Fruit fly (Drosophila melanogaster) whole organism, embryonic: ENCODE results near the gene Hr78.
A peak's percentile ranks its signal among the peaks of the same experiment; 100 is the strongest.

Experiments
- Atf-2 ChIP-seq: fragments of 200-800 bp; sonication (Bioruptor generic); optimal IDR thresholded peaks from 2 replicates; lab custom pipeline; 2016; ENCODE audit warnings: missing biosample characterization, missing genetic modification characterization
- CG10209 ChIP-seq: fragments of 200-800 bp; sonication (Bioruptor generic); optimal IDR thresholded peaks from 3 replicates; lab custom pipeline; 2017; ENCODE audit warnings: missing biosample characterization, mild to moderate bottlenecking, missing genetic modification characterization, missing genetic modification reagents
- CG12299 ChIP-seq: fragments of 200-800 bp; sonication (Bioruptor generic); optimal IDR thresholded peaks from 2 replicates; lab custom pipeline; 2018; ENCODE audit warnings: missing biosample characterization, mild to moderate bottlenecking, missing genetic modification characterization
- CG12391 ChIP-seq: fragments of 200-800 bp; sonication (Bioruptor generic); optimal IDR thresholded peaks from 3 replicates; lab custom pipeline; 2018; ENCODE audit warnings: missing biosample characterization, mild to moderate bottlenecking, missing genetic modification characterization, moderate library complexity
- CG12744 ChIP-seq: fragments of 200-800 bp; sonication (Bioruptor generic); optimal IDR thresholded peaks from 2 replicates; lab custom pipeline; 2016; ENCODE audit warnings: missing biosample characterization, missing genetic modification characterization
- CG14860 ChIP-seq: fragments of 200-800 bp; sonication (Bioruptor generic); IDR thresholded peaks from 3 replicates; pipeline ENCODE4 v1.3.6; 2022; ENCODE audit warnings: missing biosample characterization, missing genetic modification characterization; ENCODE audit not compliant: partially characterized antibody
- CG18262 ChIP-seq: fragments of 200-800 bp; optimal IDR thresholded peaks from 3 replicates; lab custom pipeline; 2019; ENCODE audit warnings: missing biosample characterization, mild to moderate bottlenecking, missing genetic modification characterization, moderate library complexity
- CG18476 ChIP-seq: fragments of 200-800 bp; sonication (Bioruptor generic); optimal IDR thresholded peaks from 2 replicates; lab custom pipeline; 2016; ENCODE audit warnings: missing biosample characterization, mild to moderate bottlenecking, missing genetic modification characterization
- CG30020 ChIP-seq: fragments of 200-800 bp; optimal IDR thresholded peaks from 2 replicates; lab custom pipeline; 2019; ENCODE audit warnings: missing biosample characterization, mild to moderate bottlenecking, missing genetic modification characterization, moderate library complexity
- CG3065 ChIP-seq: fragments of 200-800 bp; sonication (Bioruptor generic); optimal IDR thresholded peaks from 2 replicates; lab custom pipeline; 2016; ENCODE audit warnings: missing biosample characterization, missing genetic modification characterization
- CG32532 ChIP-seq: fragments of 200-800 bp; sonication (Bioruptor generic); IDR thresholded peaks from 2 replicates; pipeline ENCODE4 v1.3.6; 2022; ENCODE audit warnings: missing biosample characterization, missing genetic modification characterization
- CG3281 ChIP-seq: fragments of 200-800 bp; sonication (Bioruptor generic); optimal IDR thresholded peaks from 3 replicates; lab custom pipeline; 2017; ENCODE audit warnings: missing biosample characterization, mild to moderate bottlenecking, missing genetic modification characterization
- CG6254 ChIP-seq: fragments of 200-800 bp; sonication (Bioruptor generic); optimal IDR thresholded peaks from 3 replicates; lab custom pipeline; 2017; ENCODE audit warnings: mild to moderate bottlenecking, missing biosample characterization, missing genetic modification reagents, missing genetic modification characterization
- CG8290 ChIP-seq, 3 experiments: fragments of 200-800 bp; sonication (Bioruptor generic); optimal IDR thresholded peaks; 2 replicates each; lab custom pipeline; 2016 to 2019; ENCODE audit warnings: missing biosample characterization in 3 of 3, missing genetic modification characterization in 3 of 3, mild to moderate bottlenecking in 2 of 3, moderate library complexity in 1 of 3
- CG9797 ChIP-seq: fragments of 200-800 bp; sonication (Bioruptor generic); optimal IDR thresholded peaks from 3 replicates; lab custom pipeline; 2018; ENCODE audit warnings: missing biosample characterization, mild to moderate bottlenecking, missing genetic modification characterization
- CHES-1-like ChIP-seq: fragments of 200-800 bp; sonication (Bioruptor generic); optimal IDR thresholded peaks from 2 replicates; lab custom pipeline; 2016; ENCODE audit warnings: missing biosample characterization, missing genetic modification characterization
- Camta ChIP-seq: fragments of 200-800 bp; sonication (Bioruptor generic); optimal IDR thresholded peaks from 2 replicates; lab custom pipeline; 2016; ENCODE audit warnings: missing biosample characterization, missing genetic modification characterization
- CrebB ChIP-seq: fragments of 200-800 bp; sonication (Bioruptor generic); optimal IDR thresholded peaks from 3 replicates; lab custom pipeline; 2018; ENCODE audit warnings: missing biosample characterization, mild to moderate bottlenecking, missing genetic modification characterization
- Dp ChIP-seq: fragments of 200-800 bp; sonication (Bioruptor generic); optimal IDR thresholded peaks from 2 replicates; lab custom pipeline; 2018; ENCODE audit warnings: missing biosample characterization, mild to moderate bottlenecking, missing genetic modification characterization, moderate library complexity
- E2f2 ChIP-seq: fragments of 200-800 bp; sonication (Bioruptor generic); IDR thresholded peaks from 2 replicates; pipeline ENCODE4 v1.3.6; 2022; ENCODE audit warnings: missing biosample characterization, missing genetic modification characterization
- Elba2 ChIP-seq: fragments of 200-800 bp; sonication (Bioruptor generic); optimal IDR thresholded peaks from 3 replicates; lab custom pipeline; 2016; ENCODE audit warnings: missing biosample characterization, missing genetic modification characterization
- Fer1 ChIP-seq: fragments of 200-800 bp; sonication (Bioruptor generic); optimal IDR thresholded peaks from 2 replicates; lab custom pipeline; 2017; ENCODE audit warnings: missing biosample characterization, mild to moderate bottlenecking, missing genetic modification characterization
- HmgD ChIP-seq: fragments of 200-800 bp; sonication (Bioruptor generic); optimal IDR thresholded peaks from 3 replicates; lab custom pipeline; 2016; ENCODE audit warnings: missing biosample characterization, missing genetic modification characterization
- Hr51 ChIP-seq, 2 experiments: fragments of 200-800 bp; sonication (Bioruptor generic); optimal IDR thresholded peaks; 2 replicates in 1 of 2; 3 replicates in 1 of 2; lab custom pipeline; 2016 to 2018; ENCODE audit warnings: missing biosample characterization in 2 of 2, missing genetic modification characterization in 2 of 2, mild to moderate bottlenecking in 1 of 2, moderate library complexity in 1 of 2
- Lhr ChIP-seq: fragments of 200-800 bp; sonication (Bioruptor generic); optimal IDR thresholded peaks from 3 replicates; lab custom pipeline; 2017; ENCODE audit warnings: mild to moderate bottlenecking, missing biosample characterization, missing genetic modification reagents, missing genetic modification characterization
- Mad ChIP-seq: fragments of 200-800 bp; sonication (Bioruptor generic); optimal IDR thresholded peaks from 2 replicates; lab custom pipeline; 2016; ENCODE audit warnings: missing biosample characterization, missing genetic modification characterization
- Myb ChIP-seq: fragments of 200-800 bp; sonication (Bioruptor generic); optimal IDR thresholded peaks from 2 replicates; lab custom pipeline; 2016; ENCODE audit warnings: missing biosample characterization, missing genetic modification characterization
- Nf-YB ChIP-seq: fragments of 200-800 bp; sonication (Bioruptor generic); optimal IDR thresholded peaks from 3 replicates; lab custom pipeline; 2019; ENCODE audit warnings: missing biosample characterization, mild to moderate bottlenecking, missing genetic modification characterization, moderate library complexity
- Xbp1 ChIP-seq: fragments of 200-800 bp; sonication (Bioruptor generic); optimal IDR thresholded peaks from 3 replicates; lab custom pipeline; 2016; ENCODE audit warnings: missing biosample characterization, mild to moderate bottlenecking, missing genetic modification characterization
- bigmax ChIP-seq: fragments of 200-800 bp; sonication (Bioruptor generic); optimal IDR thresholded peaks from 2 replicates; lab custom pipeline; 2018; ENCODE audit warnings: missing biosample characterization, mild to moderate bottlenecking, missing genetic modification characterization
- dm ChIP-seq: fragments of 200-800 bp; sonication (Bioruptor generic); optimal IDR thresholded peaks from 3 replicates; lab custom pipeline; 2016; ENCODE audit warnings: missing biosample characterization, missing genetic modification characterization
- dmrt11E ChIP-seq: fragments of 200-800 bp; sonication (Bioruptor generic); optimal IDR thresholded peaks from 3 replicates; lab custom pipeline; 2018; ENCODE audit warnings: missing biosample characterization, mild to moderate bottlenecking, missing genetic modification characterization, moderate library complexity
- exex ChIP-seq: fragments of 200-800 bp; sonication (Bioruptor generic); optimal IDR thresholded peaks from 4 replicates; lab custom pipeline; 2018; ENCODE audit warnings: missing biosample characterization, mild to moderate bottlenecking, missing genetic modification characterization, moderate library complexity
- gem ChIP-seq: fragments of 200-800 bp; sonication (Bioruptor generic); optimal IDR thresholded peaks from 2 replicates; lab custom pipeline; 2019; ENCODE audit warnings: missing biosample characterization, mild to moderate bottlenecking, missing genetic modification characterization, moderate library complexity
- gfzf ChIP-seq: fragments of 200-800 bp; sonication (Bioruptor generic); optimal IDR thresholded peaks from 2 replicates; lab custom pipeline; 2016; ENCODE audit warnings: missing biosample characterization, mild to moderate bottlenecking, missing genetic modification characterization, moderate library complexity
- gsb ChIP-seq: fragments of 200-800 bp; sonication (Bioruptor generic); IDR thresholded peaks from 2 replicates; pipeline ENCODE4 v1.3.6; 2022; ENCODE audit warnings: missing biosample characterization, missing genetic modification characterization
- gsb-n ChIP-seq: fragments of 200-800 bp; sonication (Bioruptor generic); optimal IDR thresholded peaks from 3 replicates; lab custom pipeline; 2018; ENCODE audit warnings: missing biosample characterization, mild to moderate bottlenecking, missing genetic modification characterization
- kah ChIP-seq: fragments of 200-800 bp; sonication (Bioruptor generic); optimal IDR thresholded peaks from 2 replicates; lab custom pipeline; 2018; ENCODE audit warnings: missing biosample characterization, mild to moderate bottlenecking, missing genetic modification characterization
- lmd ChIP-seq: fragments of 200-800 bp; sonication (Bioruptor generic); IDR thresholded peaks from 2 replicates; pipeline ENCODE4 v1.3.6; 2022; ENCODE audit warnings: missing biosample characterization, missing genetic modification characterization
- nau ChIP-seq: fragments of 200-800 bp; sonication (Bioruptor generic); optimal IDR thresholded peaks from 3 replicates; lab custom pipeline; 2017; ENCODE audit warnings: missing biosample characterization, mild to moderate bottlenecking, missing genetic modification characterization, missing genetic modification reagents
- pho ChIP-seq: fragments of 200-800 bp; sonication (Bioruptor generic); optimal IDR thresholded peaks from 2 replicates; lab custom pipeline; 2016; ENCODE audit warnings: missing biosample characterization, missing genetic modification characterization
- phol ChIP-seq: fragments of 200-800 bp; sonication (Bioruptor generic); optimal IDR thresholded peaks from 3 replicates; lab custom pipeline; 2018; ENCODE audit warnings: missing biosample characterization, mild to moderate bottlenecking, missing genetic modification characterization, moderate library complexity
- prd ChIP-seq, 3 experiments: fragments of >200 bp in 2 of 3; fragments of 200-800 bp in 1 of 3; sonication (Bioruptor generic) in 1 of 3; optimal IDR thresholded peaks in 2 of 3; IDR thresholded peaks in 1 of 3; 2 replicates in 2 of 3; 3 replicates in 1 of 3; pipeline versions ENCODE4 v1.3.6 to Lab custom; 2017 to 2022; ENCODE audit warnings: missing biosample characterization in 1 of 3, missing genetic modification characterization in 1 of 3
- scrt ChIP-seq: fragments of 200-800 bp; sonication (Bioruptor generic); optimal IDR thresholded peaks from 2 replicates; lab custom pipeline; 2018; ENCODE audit warnings: missing biosample characterization, mild to moderate bottlenecking, missing genetic modification characterization, moderate library complexity
- sens ChIP-seq: fragments of 200-800 bp; sonication (Bioruptor generic); peaks from one replicate; lab custom pipeline; 2016; ENCODE audit warnings: missing biosample characterization, missing genetic modification characterization
- sima ChIP-seq: fragments of 200-800 bp; sonication (Bioruptor generic); optimal IDR thresholded peaks from 2 replicates; lab custom pipeline; 2016; ENCODE audit warnings: missing biosample characterization, missing genetic modification characterization
- sr ChIP-seq: fragments of 200-800 bp; sonication (Bioruptor generic); IDR thresholded peaks from 3 replicates; pipeline ENCODE4 v1.3.6; 2022; ENCODE audit warnings: missing biosample characterization, missing genetic modification characterization
- unpg ChIP-seq: fragments of 200-800 bp; sonication (Bioruptor generic); optimal IDR thresholded peaks from 3 replicates; lab custom pipeline; 2018; ENCODE audit warnings: missing biosample characterization, mild to moderate bottlenecking, missing genetic modification characterization, moderate library complexity
- vvl ChIP-seq: fragments of 200-800 bp; sonication (Bioruptor generic); IDR thresholded peaks from 2 replicates; pipeline ENCODE4 v1.3.6; 2022; ENCODE audit warnings: missing biosample characterization, missing genetic modification characterization

Gene Hr78

DNA sequence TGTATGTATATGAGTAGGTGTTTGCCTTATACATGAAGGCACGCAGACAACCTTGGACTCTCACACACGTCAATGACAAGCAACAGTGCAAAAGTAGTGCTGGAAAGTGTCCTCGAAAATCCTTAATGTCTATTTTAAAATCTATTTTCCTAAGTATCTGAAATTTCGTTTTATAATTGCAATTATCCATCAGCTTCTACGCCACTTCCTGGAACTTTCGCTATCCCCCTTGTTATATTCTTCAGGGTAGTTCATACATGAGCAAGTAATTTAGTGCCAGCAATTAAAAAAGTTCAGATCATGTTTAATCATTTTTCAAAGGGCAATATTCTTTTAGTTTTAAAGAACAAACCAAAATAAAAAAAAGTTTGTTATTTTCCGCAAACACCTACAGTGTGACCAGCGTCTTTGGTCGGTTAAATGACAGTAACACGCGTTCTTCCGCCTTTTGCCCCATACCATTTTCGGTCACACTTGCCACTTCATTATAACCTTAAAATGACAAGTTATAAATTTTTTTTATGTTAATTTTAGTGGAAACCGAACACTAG lies 19.5 kb upstream of the Hr78 start (continued):
- TF ChIP-seq CG18262 (tag; lab: Kevin White, UChicago), result peak; percentile 10
- TF ChIP-seq CG12391 (tag; lab: Kevin White, UChicago), result peak; percentile 54
- TF ChIP-seq E2f2 (GFP tag; lab: Robert Waterston, UW), result peak; percentile 15; the same call in 1 of the 2 replicates
- peak; percentile 36 for TF ChIP-seq phol (tag; lab: Kevin White, UChicago)
- TF ChIP-seq CrebB (tag; lab: Kevin White, UChicago), result no peak
- TF ChIP-seq lmd (GFP tag; lab: Robert Waterston, UW), result no peak
- peak; percentile 100 for TF ChIP-seq bigmax (GFP tag; lab: Kevin White, UChicago)
- peak; percentile 27 for TF ChIP-seq Xbp1 (GFP tag; lab: Kevin White, UChicago)
- no peak for TF ChIP-seq CG12744 (GFP tag; lab: Kevin White, UChicago)
- TF ChIP-seq gem (tag; lab: Kevin White, UChicago), result peak; percentile 31
- peak; percentile 39 for TF ChIP-seq Dp (GFP tag; lab: Kevin White, UChicago)
- TF ChIP-seq CHES-1-like (GFP tag; lab: Kevin White, UChicago), result peak; percentile 38
- TF ChIP-seq dmrt11E (tag; lab: Kevin White, UChicago), result peak; percentile 1
- TF ChIP-seq kah (GFP tag; lab: Kevin White, UChicago), result no peak
- peak; percentile 27 for TF ChIP-seq Camta (GFP tag; lab: Kevin White, UChicago)
- peak; percentile 43 for TF ChIP-seq dm
- TF ChIP-seq vvl, result peak; percentile 42
- no peak for TF ChIP-seq CG14860 (GFP tag; lab: Robert Waterston, UW)
- peak; percentile 95 for TF ChIP-seq gfzf (GFP tag; lab: Kevin White, UChicago)
- no peak for TF ChIP-seq exex
- TF ChIP-seq Fer1 (GFP tag; lab: Kevin White, UChicago), result peak; percentile 17
- TF ChIP-seq Atf-2 (GFP tag; lab: Kevin White, UChicago), result peak; percentile 13
- TF ChIP-seq CG32532 (GFP tag; lab: Robert Waterston, UW), result peak; percentile 25; the same call in 1 of the 2 replicates
- peak; percentile 11 for TF ChIP-seq HmgD
- peak; percentile 73 for TF ChIP-seq Lhr
- peak; percentile 5 for TF ChIP-seq unpg (GFP tag; lab: Kevin White, UChicago)
- TF ChIP-seq nau (GFP tag; lab: Kevin White, UChicago), result no peak
- TF ChIP-seq Myb (GFP tag; lab: Kevin White, UChicago), result peak; percentile 28
- TF ChIP-seq sens (GFP tag; lab: Kevin White, UChicago), result peak; percentile 86
- peak; percentile 16 for TF ChIP-seq CG6254 (GFP tag; lab: Kevin White, UChicago)
- TF ChIP-seq CG8290 (GFP tag; optimal IDR thresholded peaks at IDR 0.05; lab: Kevin White, UChicago), result peak; percentile 13
- TF ChIP-seq CG8290 (tag; optimal IDR thresholded peaks at IDR 0.05; lab: Kevin White, UChicago), result no peak
- peak; percentile 7 for TF ChIP-seq Nf-YB (GFP tag; lab: Kevin White, UChicago)
- peak; percentile 70 for TF ChIP-seq scrt (GFP tag; lab: Kevin White, UChicago)
- no peak for TF ChIP-seq prd (optimal IDR thresholded peaks at IDR 0.05; lab: Kevin White, UChicago)
- TF ChIP-seq prd (GFP tag; IDR thresholded peaks at IDR 0.05; lab: Robert Waterston, UW), result no peak
- peak; percentile 53 for TF ChIP-seq CG30020 (tag; lab: Kevin White, UChicago)
- no peak for TF ChIP-seq gsb (GFP tag; lab: Robert Waterston, UW)
- no peak for TF ChIP-seq CG18476 (GFP tag; lab: Kevin White, UChicago)
- TF ChIP-seq Hr51 (GFP tag; optimal IDR thresholded peaks at IDR 0.05; lab: Kevin White, UChicago), result peak in 1 of 2 experiments; percentile 24
- TF ChIP-seq sima (GFP tag; lab: Kevin White, UChicago), result no peak
- peak; percentile 2 for TF ChIP-seq CG12299
- TF ChIP-seq pho (GFP tag; lab: Kevin White, UChicago), result peak; percentile 6
- TF ChIP-seq gsb-n, result peak; percentile 38
- TF ChIP-seq CG9797 (GFP tag; lab: Kevin White, UChicago), result peak; percentile 88
- no peak for TF ChIP-seq Mad (GFP tag; lab: Kevin White, UChicago)
- peak; percentile 26 for TF ChIP-seq Elba2
- TF ChIP-seq sr (GFP tag; lab: Robert Waterston, UW), result peak; percentile 13; the same call in 1 of the 3 replicates
- TF ChIP-seq CG3281, result peak; percentile 27
- peak; percentile 14 for TF ChIP-seq CG10209
- TF ChIP-seq CG3065 (GFP tag; lab: Kevin White, UChicago), result no peak
